Fruit fly (Drosophila melanogaster) whole organism, adult: ENCODE measurements around the gene PlexB.

Source experiments
- CG33017 ChIP-seq: fragments of 200-800 bp; sonication (Bioruptor generic); optimal IDR thresholded peaks from 2 replicates; lab custom pipeline; 2018; ENCODE audit warnings: missing biosample characterization, mild to moderate bottlenecking, missing genetic modification characterization, moderate library complexity
- CG7101 ChIP-seq: fragments of 200-800 bp; sonication (Bioruptor generic); optimal IDR thresholded peaks from 2 replicates; lab custom pipeline; 2018; ENCODE audit warnings: missing biosample characterization, mild to moderate bottlenecking, missing genetic modification characterization, moderate library complexity
- Clk ChIP-seq: fragments of 200-800 bp; sonication (Bioruptor generic); optimal IDR thresholded peaks from 2 replicates; lab custom pipeline; 2017; ENCODE audit warnings: missing biosample characterization, missing genetic modification characterization
- bab1 ChIP-seq: fragments of 200-800 bp; sonication (Bioruptor generic); optimal IDR thresholded peaks from 3 replicates; lab custom pipeline; 2019; ENCODE audit warnings: missing biosample characterization, mild to moderate bottlenecking, missing genetic modification characterization, moderate library complexity
- ovo ChIP-seq: fragments of 200-800 bp; sonication (Bioruptor generic); optimal IDR thresholded peaks from 2 replicates; lab custom pipeline; 2016; ENCODE audit warnings: missing biosample characterization, missing genetic modification characterization
- pad ChIP-seq: fragments of 200-800 bp; sonication (Bioruptor generic); optimal IDR thresholded peaks from 3 replicates; lab custom pipeline; 2017; ENCODE audit warnings: missing biosample characterization, missing genetic modification characterization, mild to moderate bottlenecking, moderate library complexity, missing genetic modification reagents
- toe ChIP-seq: fragments of 200-800 bp; sonication (Bioruptor generic); optimal IDR thresholded peaks from 2 replicates; lab custom pipeline; 2016; ENCODE audit warnings: missing biosample characterization, missing genetic modification characterization

DNA sequence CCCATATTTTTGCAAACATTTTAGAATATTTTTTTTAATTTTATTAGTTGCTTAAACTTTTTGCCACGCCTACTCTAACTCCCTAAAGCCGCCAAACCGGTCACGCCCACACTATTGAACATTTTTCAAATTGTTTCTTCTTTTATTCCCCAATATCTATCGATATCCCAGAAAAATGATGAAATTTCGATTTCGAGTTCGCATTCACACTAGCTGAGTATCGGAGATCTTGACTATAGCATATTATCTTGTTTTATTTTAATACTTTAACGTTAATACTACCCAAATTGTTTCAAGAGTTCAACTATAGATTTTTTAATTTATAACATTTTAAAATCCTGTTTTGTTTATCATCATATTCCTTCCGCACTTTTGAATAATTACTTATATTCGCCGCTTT is 1.2 kb downstream of the PlexB start:
- TF ChIP-seq CG33017 = no peak
- no peak for TF ChIP-seq pad (GFP tag; lab: Kevin White, UChicago)
- no peak for TF ChIP-seq CG7101 (tag; lab: Kevin White, UChicago)
- no peak for TF ChIP-seq toe (GFP tag; lab: Kevin White, UChicago)
- no peak for TF ChIP-seq ovo (GFP tag; lab: Kevin White, UChicago)
- no peak for TF ChIP-seq bab1 (GFP tag; lab: Kevin White, UChicago)
- no peak for TF ChIP-seq Clk (GFP tag; lab: Kevin White, UChicago)
